Worm (Caenorhabditis elegans) whole organism, L4/young adult: ENCODE measurements around the gene ssq-1.

Experiments used
- W03F9.2 ChIP-seq: fragments of 150-350 bp; optimal IDR thresholded peaks from 2 replicates; lab custom pipeline; 2014; ENCODE audit warnings: missing biosample characterization, missing genetic modification characterization
- dao-5 ChIP-seq: sonication (generic microtip); optimal IDR thresholded peaks from 2 replicates; lab custom pipeline; 2016; ENCODE audit warnings: missing genotype, missing genetic modification characterization, moderate library complexity, missing compliant biosample characterization
- him-1 ChIP-seq: sonication (generic microtip); optimal IDR thresholded peaks from 2 replicates; lab custom pipeline; 2016; ENCODE audit warnings: missing genotype, missing genetic modification reagents, missing genetic modification characterization, missing compliant biosample characterization

DNA sequence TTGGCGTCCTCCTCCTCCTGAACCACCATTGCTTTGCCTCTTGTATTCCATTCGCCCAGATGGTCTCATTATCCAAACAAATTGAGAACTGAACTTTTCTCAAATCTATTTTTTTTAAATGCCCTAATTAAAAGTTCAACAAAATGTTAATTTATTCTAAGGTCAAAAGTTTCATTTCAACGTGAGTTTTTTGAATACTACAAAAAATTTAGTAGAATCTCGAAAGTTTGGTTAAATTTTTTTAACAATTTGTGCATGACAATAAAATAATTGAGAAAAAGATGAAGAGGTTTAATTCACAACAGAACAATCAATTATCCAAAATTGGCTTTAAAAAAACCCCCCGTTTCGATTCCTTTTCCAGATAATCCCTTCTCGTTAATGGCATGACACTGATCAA, 39.6 kb downstream of the ssq-1 start, which contains the start of gene F32B6.4:
- no peak for TF ChIP-seq W03F9.2 (tag; lab: Kevin White, UChicago)
- TF ChIP-seq him-1 (tag; lab: Kevin White, UChicago), result no peak
- TF ChIP-seq dao-5 (tag; lab: Kevin White, UChicago), result no peak
